Fruit fly (Drosophila melanogaster) whole organism, embryonic: ENCODE measurements around the gene RpL14.

Experiments
- ATbp ChIP-seq: fragments of 200-800 bp; sonication (Bioruptor generic); optimal IDR thresholded peaks from 2 replicates; lab custom pipeline; 2017; ENCODE audit warnings: missing biosample characterization, mild to moderate bottlenecking, missing genetic modification characterization, missing genetic modification reagents
- C15 ChIP-seq: fragments of 200-800 bp; sonication (Bioruptor generic); IDR thresholded peaks from 3 replicates; pipeline ENCODE4 v1.3.6; 2022; ENCODE audit warnings: missing biosample characterization, missing genetic modification characterization
- CG12071 ChIP-seq: fragments of 200-800 bp; sonication (Bioruptor generic); optimal IDR thresholded peaks from 3 replicates; lab custom pipeline; 2018; ENCODE audit warnings: missing biosample characterization, mild to moderate bottlenecking, missing genetic modification characterization
- CG12659 ChIP-seq: fragments of 200-800 bp; sonication (Bioruptor generic); optimal IDR thresholded peaks from 3 replicates; lab custom pipeline; 2017; ENCODE audit warnings: mild to moderate bottlenecking, missing biosample characterization, missing genetic modification reagents, missing genetic modification characterization
- CG15011 ChIP-seq: fragments of 200-800 bp; sonication (Bioruptor generic); optimal IDR thresholded peaks from 3 replicates; lab custom pipeline; 2018; ENCODE audit warnings: missing biosample characterization, mild to moderate bottlenecking, missing genetic modification characterization
- CG17328 ChIP-seq: fragments of 200-800 bp; sonication (Bioruptor generic); IDR thresholded peaks from 2 replicates; pipeline ENCODE4 v1.3.6; 2022; ENCODE audit warnings: missing biosample characterization, missing genetic modification characterization
- CG17802 ChIP-seq: fragments of 200-800 bp; sonication (Bioruptor generic); optimal IDR thresholded peaks from 2 replicates; lab custom pipeline; 2018; ENCODE audit warnings: missing biosample characterization, mild to moderate bottlenecking, missing genetic modification characterization, moderate library complexity
- CG18599 ChIP-seq: fragments of 200-800 bp; sonication (Bioruptor generic); optimal IDR thresholded peaks from 3 replicates; lab custom pipeline; 2017; ENCODE audit warnings: missing biosample characterization, missing genetic modification characterization, mild to moderate bottlenecking, moderate library complexity, missing genetic modification reagents
- CG18764 ChIP-seq: fragments of 200-800 bp; sonication (Bioruptor generic); optimal IDR thresholded peaks from 3 replicates; lab custom pipeline; 2016; ENCODE audit warnings: missing biosample characterization, missing genetic modification characterization
- CG31388 ChIP-seq: fragments of 200-800 bp; sonication (Bioruptor generic); optimal IDR thresholded peaks from 2 replicates; lab custom pipeline; 2016; ENCODE audit warnings: missing biosample characterization, missing genetic modification characterization
- CG34376 ChIP-seq: fragments of 200-800 bp; sonication (Bioruptor generic); optimal IDR thresholded peaks from 2 replicates; lab custom pipeline; 2018; ENCODE audit warnings: missing biosample characterization, mild to moderate bottlenecking, missing genetic modification characterization
- CG3726 ChIP-seq: fragments of 200-800 bp; sonication (Bioruptor generic); IDR thresholded peaks from 3 replicates; pipeline ENCODE4, ENCODE4 v1.3.6; 2022; ENCODE audit warnings: missing biosample characterization, missing genetic modification characterization
- CG6272 ChIP-seq: fragments of 200-800 bp; sonication (Bioruptor generic); IDR thresholded peaks from 2 replicates; pipeline ENCODE4 v1.3.6; 2022; ENCODE audit warnings: missing biosample characterization, missing genetic modification characterization
- CG7357 ChIP-seq: fragments of 200-800 bp; sonication (Bioruptor generic); IDR thresholded peaks from 3 replicates; pipeline ENCODE4 v1.3.6; 2022; ENCODE audit warnings: missing biosample characterization, missing genetic modification characterization
- CG7745 ChIP-seq: fragments of 200-800 bp; sonication (Bioruptor generic); optimal IDR thresholded peaks from 2 replicates; lab custom pipeline; 2018; ENCODE audit warnings: missing biosample characterization, mild to moderate bottlenecking, missing genetic modification characterization, moderate library complexity
- CG9215 ChIP-seq: fragments of 200-800 bp; sonication (Bioruptor generic); IDR thresholded peaks from 2 replicates; pipeline ENCODE4 v1.3.6; 2022; ENCODE audit warnings: missing biosample characterization, missing genetic modification characterization
- CoRest ChIP-seq: fragments of 200-800 bp; sonication (Bioruptor generic); optimal IDR thresholded peaks from 3 replicates; lab custom pipeline; 2018; ENCODE audit warnings: missing biosample characterization, mild to moderate bottlenecking, missing genetic modification characterization, moderate library complexity
- D19A ChIP-seq: fragments of 200-800 bp; optimal IDR thresholded peaks from 3 replicates; lab custom pipeline; 2019; ENCODE audit warnings: missing biosample characterization, mild to moderate bottlenecking, missing genetic modification characterization, moderate library complexity
- D19B ChIP-seq: fragments of 200-800 bp; sonication (Bioruptor generic); optimal IDR thresholded peaks from 2 replicates; lab custom pipeline; 2017; ENCODE audit warnings: missing biosample characterization, mild to moderate bottlenecking, missing genetic modification characterization
- GATAe ChIP-seq: fragments of 200-800 bp; sonication (Bioruptor generic); conservative IDR thresholded peaks from 2 replicates; pipeline ENCODE4 v1.3.6; 2022; ENCODE audit warnings: missing biosample characterization, missing genetic modification characterization
- H2.0 ChIP-seq: fragments of 200-800 bp; sonication (Bioruptor generic); IDR thresholded peaks from 2 replicates; pipeline ENCODE4 v1.3.6; 2022; ENCODE audit warnings: missing biosample characterization, missing genetic modification characterization
- Jarid2 ChIP-seq: fragments of 200-800 bp; sonication (Bioruptor generic); optimal IDR thresholded peaks from 3 replicates; lab custom pipeline; 2017; ENCODE audit warnings: mild to moderate bottlenecking, missing biosample characterization, missing genetic modification reagents, missing genetic modification characterization
- Lim3 ChIP-seq: fragments of 200-800 bp; sonication (Bioruptor generic); IDR thresholded peaks from 2 replicates; pipeline ENCODE4 v1.3.6; 2022; ENCODE audit warnings: missing biosample characterization, missing genetic modification characterization
- MESR4 ChIP-seq: fragments of 200-800 bp; sonication (Bioruptor generic); optimal IDR thresholded peaks from 2 replicates; lab custom pipeline; 2018; ENCODE audit warnings: missing biosample characterization, mild to moderate bottlenecking, missing genetic modification characterization, moderate library complexity
- Meics ChIP-seq: fragments of 200-800 bp; sonication (Bioruptor generic); optimal IDR thresholded peaks from 2 replicates; lab custom pipeline; 2017; ENCODE audit warnings: missing biosample characterization, mild to moderate bottlenecking, missing genetic modification characterization
- Nf-YA ChIP-seq: fragments of 200-800 bp; sonication (Bioruptor generic); IDR thresholded peaks from 2 replicates; pipeline ENCODE4 v1.3.6; 2022; ENCODE audit warnings: missing biosample characterization, missing genetic modification characterization
- NfI ChIP-seq: fragments of 200-800 bp; sonication (Bioruptor generic); optimal IDR thresholded peaks from 3 replicates; lab custom pipeline; 2018; ENCODE audit warnings: missing biosample characterization, mild to moderate bottlenecking, missing genetic modification characterization, moderate library complexity
- PHDP ChIP-seq: fragments of 200-800 bp; sonication (Bioruptor generic); optimal IDR thresholded peaks from 3 replicates; lab custom pipeline; 2018; ENCODE audit warnings: missing biosample characterization, mild to moderate bottlenecking, missing genetic modification characterization, moderate library complexity
- Pdp1 ChIP-seq, 2 experiments: fragments of 200-800 bp; sonication (Bioruptor generic); optimal IDR thresholded peaks; 3 replicates each; lab custom pipeline; 2016; ENCODE audit warnings: missing biosample characterization in 2 of 2, missing genetic modification characterization in 2 of 2, mild to moderate bottlenecking in 1 of 2, moderate library complexity in 1 of 2
- Stat92E ChIP-seq, 3 experiments: fragments of >200 bp in 2 of 3; fragments of 200-800 bp in 1 of 3; sonication (Bioruptor generic) in 1 of 3; optimal IDR thresholded peaks; 2 replicates each; lab custom pipeline; 2017 to 2019; ENCODE audit warnings: missing biosample characterization in 3 of 3, missing genetic modification characterization in 3 of 3, mild to moderate bottlenecking in 1 of 3, moderate library complexity in 1 of 3
- abd-A ChIP-seq: fragments of 200-800 bp; sonication (Bioruptor generic); optimal IDR thresholded peaks from 3 replicates; lab custom pipeline; 2019; ENCODE audit warnings: missing biosample characterization, mild to moderate bottlenecking, missing genetic modification characterization, moderate library complexity
- amos ChIP-seq: fragments of 200-800 bp; sonication (Bioruptor generic); IDR thresholded peaks from 2 replicates; pipeline ENCODE4 v1.3.6; 2022; ENCODE audit warnings: missing biosample characterization, missing genetic modification characterization; ENCODE audit not compliant: partially characterized antibody
- az2 ChIP-seq: fragments of 200-800 bp; sonication (Bioruptor generic); optimal IDR thresholded peaks from 3 replicates; lab custom pipeline; 2016; ENCODE audit warnings: missing biosample characterization, missing genetic modification characterization
- bcd ChIP-seq: fragments of 200-800 bp; sonication (Bioruptor generic); optimal IDR thresholded peaks from 2 replicates; lab custom pipeline; 2017; ENCODE audit warnings: missing biosample characterization, mild to moderate bottlenecking, missing genetic modification characterization
- croc ChIP-seq: fragments of 200-800 bp; sonication (Bioruptor generic); conservative IDR thresholded peaks from 3 replicates; pipeline ENCODE4 v1.3.6; 2022; ENCODE audit warnings: missing biosample characterization, missing genetic modification characterization
- crp ChIP-seq, 2 experiments: fragments of 200-800 bp; sonication (Bioruptor generic); optimal IDR thresholded peaks; 2 replicates in 1 of 2; 3 replicates in 1 of 2; lab custom pipeline; 2017; ENCODE audit warnings: missing biosample characterization in 2 of 2, missing genetic modification characterization in 2 of 2, mild to moderate bottlenecking in 1 of 2, moderate library complexity in 1 of 2
- cwo ChIP-seq: fragments of 200-800 bp; sonication (Bioruptor generic); optimal IDR thresholded peaks from 3 replicates; lab custom pipeline; 2017; ENCODE audit warnings: missing biosample characterization, missing genetic modification characterization, mild to moderate bottlenecking, moderate library complexity, missing genetic modification reagents
- ewg ChIP-seq: fragments of 200-800 bp; sonication (Bioruptor generic); optimal IDR thresholded peaks from 3 replicates; lab custom pipeline; 2017; ENCODE audit warnings: mild to moderate bottlenecking, missing biosample characterization, missing genetic modification reagents, missing genetic modification characterization
- gem ChIP-seq: fragments of 200-800 bp; sonication (Bioruptor generic); optimal IDR thresholded peaks from 2 replicates; lab custom pipeline; 2019; ENCODE audit warnings: missing biosample characterization, mild to moderate bottlenecking, missing genetic modification characterization, moderate library complexity
- hkb ChIP-seq, 2 experiments: fragments of 200-800 bp in 1 of 2; fragments of >200 bp in 1 of 2; sonication (Bioruptor generic) in 1 of 2; IDR thresholded peaks in 1 of 2; optimal IDR thresholded peaks in 1 of 2; 2 replicates each; pipeline versions ENCODE4 v1.3.6 to Lab custom; 2017 to 2022; ENCODE audit warnings: missing biosample characterization in 1 of 2, missing genetic modification characterization in 1 of 2
- ind ChIP-seq: fragments of 200-800 bp; sonication (Bioruptor generic); optimal IDR thresholded peaks from 3 replicates; lab custom pipeline; 2016; ENCODE audit warnings: missing biosample characterization, missing genetic modification characterization
- onecut ChIP-seq: fragments of 200-800 bp; sonication (Bioruptor generic); IDR thresholded peaks from 2 replicates; pipeline ENCODE4 v1.3.6; 2022; ENCODE audit warnings: missing biosample characterization, missing genetic modification characterization
- prd ChIP-seq, 3 experiments: fragments of >200 bp in 2 of 3; fragments of 200-800 bp in 1 of 3; sonication (Bioruptor generic) in 1 of 3; optimal IDR thresholded peaks in 2 of 3; IDR thresholded peaks in 1 of 3; 2 replicates in 2 of 3; 3 replicates in 1 of 3; pipeline versions ENCODE4 v1.3.6 to Lab custom; 2017 to 2022; ENCODE audit warnings: missing biosample characterization in 1 of 3, missing genetic modification characterization in 1 of 3
- sim ChIP-seq: fragments of 200-800 bp; sonication (Bioruptor generic); IDR thresholded peaks from 2 replicates; pipeline ENCODE4 v1.3.6; 2022; ENCODE audit warnings: missing biosample characterization, missing genetic modification characterization
- stc ChIP-seq: fragments of 200-800 bp; sonication (Bioruptor generic); IDR thresholded peaks from 2 replicates; pipeline ENCODE4 v1.3.6; 2022; ENCODE audit warnings: missing biosample characterization, missing genetic modification characterization
- tap ChIP-seq: fragments of 200-800 bp; optimal IDR thresholded peaks from 3 replicates; lab custom pipeline; 2019; ENCODE audit warnings: missing biosample characterization, mild to moderate bottlenecking, missing genetic modification characterization, moderate library complexity
- tin ChIP-seq: fragments of 200-800 bp; sonication (Bioruptor generic); optimal IDR thresholded peaks from 3 replicates; lab custom pipeline; 2016; ENCODE audit warnings: missing biosample characterization, missing genetic modification characterization
- wdn ChIP-seq: fragments of 200-800 bp; sonication (Bioruptor generic); IDR thresholded peaks from 2 replicates; pipeline ENCODE4 v1.3.6; 2022; ENCODE audit warnings: missing biosample characterization, missing genetic modification characterization

The RpL14 gene

DNA sequence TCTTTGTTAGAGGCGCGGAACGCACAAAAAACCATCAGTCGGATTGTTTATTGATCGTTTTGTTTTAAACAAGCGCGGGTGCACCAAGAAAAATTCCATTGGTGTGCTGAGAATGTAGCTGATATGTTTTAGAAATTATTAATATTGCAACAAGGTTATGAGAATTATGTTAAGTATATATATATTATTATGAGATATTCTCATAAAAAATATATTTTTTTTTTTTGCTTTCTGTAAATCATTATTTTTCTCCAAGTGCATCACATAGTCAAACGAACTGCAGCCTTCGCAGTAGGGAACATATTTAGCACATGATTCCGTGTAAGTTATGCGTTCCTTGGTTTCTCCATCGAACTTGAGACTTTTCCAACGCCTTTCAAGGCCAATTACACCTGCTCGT is 28.2 kb downstream of the RpL14 start (continued):
- TF ChIP-seq D19B (GFP tag; lab: Kevin White, UChicago) (peak; percentile 1), CG17328 (GFP tag; lab: Robert Waterston, UW) (peak; percentile 65), CG18599 (GFP tag; lab: Kevin White, UChicago) (peak; percentile 60), CG3726 (GFP tag; lab: Robert Waterston, UW) (no peak), ewg (GFP tag; lab: Kevin White, UChicago) (peak; percentile 21), abd-A (peak; percentile 59), NfI (GFP tag; lab: Kevin White, UChicago) (peak; percentile 8), stc (GFP tag; lab: Robert Waterston, UW) (peak; percentile 82), CG7357 (GFP tag; lab: Robert Waterston, UW) (peak; percentile 59), CoRest (peak; percentile 71), CG12659 (GFP tag; lab: Kevin White, UChicago) (peak; percentile 45), PHDP (tag; lab: Kevin White, UChicago) (peak; percentile 70), H2.0 (GFP tag; lab: Robert Waterston, UW) (peak; percentile 52; the same call in 1 of the 2 replicates), gem (tag; lab: Kevin White, UChicago) (peak; percentile 80), onecut (GFP tag; lab: Robert Waterston, UW) (peak; percentile 57), CG6272 (GFP tag; lab: Robert Waterston, UW) (peak; percentile 82), cwo (GFP tag; lab: Kevin White, UChicago) (peak; percentile 37), ind (GFP tag; lab: Kevin White, UChicago) (peak; percentile 58), hkb (optimal IDR thresholded peaks at IDR 0.05; lab: Kevin White, UChicago) (no peak), hkb (GFP tag; IDR thresholded peaks at IDR 0.05; lab: Robert Waterston, UW) (peak; percentile 86), CG12071 (GFP tag; lab: Kevin White, UChicago) (no peak), CG15011 (GFP tag; lab: Kevin White, UChicago) (no peak), CG9215 (GFP tag; lab: Robert Waterston, UW) (peak; percentile 65; the same call in 1 of the 2 replicates), Pdp1 (GFP tag; optimal IDR thresholded peaks at IDR 0.05; lab: Kevin White, UChicago) (peak in 1 of 2 experiments; percentile 14), D19A (tag; lab: Kevin White, UChicago) (peak; percentile 61), tap (tag; lab: Kevin White, UChicago) (peak; percentile 58), wdn (GFP tag; lab: Robert Waterston, UW) (0 out of 2 replicates have a peak, but pooled peaks have one; percentile 24), Meics (GFP tag; lab: Kevin White, UChicago) (peak; percentile 59), ATbp (GFP tag; lab: Kevin White, UChicago) (peak; percentile 32), croc (GFP tag; lab: Robert Waterston, UW) (peak; percentile 67; the same call in 1 of the 3 replicates), CG34376 (GFP tag; lab: Kevin White, UChicago) (no peak), sim (GFP tag; lab: Robert Waterston, UW) (no peak), CG18764 (GFP tag; lab: Kevin White, UChicago) (peak; percentile 19), amos (GFP tag; lab: Robert Waterston, UW) (no peak), C15 (GFP tag; lab: Robert Waterston, UW) (no peak), bcd (peak; percentile 64), Lim3 (GFP tag; lab: Robert Waterston, UW) (no peak), CG31388 (GFP tag; lab: Kevin White, UChicago) (no peak), GATAe (0 out of 2 replicates have a peak, but pooled peaks have one; percentile 21), tin (peak; percentile 48), Nf-YA (GFP tag; lab: Robert Waterston, UW) (peak; percentile 9; the same call in 1 of the 2 replicates), CG17802 (tag; lab: Kevin White, UChicago) (peak; percentile 5), Jarid2 (peak; percentile 38), MESR4 (GFP tag; lab: Kevin White, UChicago) (no peak), az2 (GFP tag; lab: Kevin White, UChicago) (peak; percentile 51), crp (GFP tag; optimal IDR thresholded peaks at IDR 0.05; lab: Kevin White, UChicago) (no peak), prd (optimal IDR thresholded peaks at IDR 0.05; lab: Kevin White, UChicago) (no peak), prd (GFP tag; IDR thresholded peaks at IDR 0.05; lab: Robert Waterston, UW) (peak; percentile 88), CG7745 (tag; lab: Kevin White, UChicago) (no peak), Stat92E (GFP tag; optimal IDR thresholded peaks at IDR 0.05; lab: Kevin White, UChicago) (peak in 1 of 3 experiments; percentile 51)
